Worm (Caenorhabditis elegans): ENCODE results near the gene lys-6.

lys-6 gene

DNA sequence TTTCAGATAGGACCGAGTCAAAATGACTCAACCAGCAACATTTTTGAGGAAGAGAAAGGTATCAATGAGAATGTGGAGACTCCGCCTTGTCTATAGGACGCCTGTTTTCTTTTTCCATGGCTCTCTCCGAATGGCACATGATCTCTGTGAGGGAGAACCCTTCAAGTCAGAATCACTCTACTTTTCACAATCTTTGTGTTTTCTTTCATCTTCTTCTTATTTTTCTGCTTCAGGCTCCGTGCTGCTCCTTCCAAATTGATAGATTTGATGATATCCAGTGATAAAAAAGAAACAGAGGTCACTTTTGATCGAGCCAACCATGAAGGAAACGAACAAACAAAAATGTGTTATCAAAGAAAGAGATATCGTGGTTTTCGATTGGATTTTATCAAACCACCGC is 21.3 kb upstream of the lys-6 start, which contains the start of gene ZK809.8:
Gene ZK809.8 (minus strand): TSS at position 34 of the 400 bp plus-strand sequence.
- TF ChIP-seq ceh-18 (tag; optimal IDR thresholded peaks at IDR 0.05) (peak; percentile 51), syd-9 (tag; optimal IDR thresholded peaks at IDR 0.05) (no peak)

ce11 chrIV:11646908-11647307 is 19.2 kb upstream of the lys-6 start:
- TF ChIP-seq ceh-6 (GFP tag; optimal IDR thresholded peaks at IDR 0.05) (no peak), mec-3 (tag; optimal IDR thresholded peaks at IDR 0.05; ENCODE audit: borderline replicate concordance) (no peak), che-1 (tag; optimal IDR thresholded peaks at IDR 0.05) (no peak), hlh-8 (tag; optimal IDR thresholded peaks at IDR 0.05) (no peak), ceh-30 (tag; optimal IDR thresholded peaks at IDR 0.05) (no peak), ceh-48 (tag; optimal IDR thresholded peaks at IDR 0.05) (no peak), pros-1 (tag; optimal IDR thresholded peaks at IDR 0.05) (no peak), eyg-1 (tag; optimal IDR thresholded peaks at IDR 0.05) (no peak), F13H6.1 (tag; optimal IDR thresholded peaks at IDR 0.05) (no peak), ttx-3 (tag; optimal IDR thresholded peaks at IDR 0.05) (no peak), fkh-10 (GFP tag; optimal IDR thresholded peaks at IDR 0.05) (no peak), ceh-14 (tag; optimal IDR thresholded peaks at IDR 0.05) (no peak), ceh-22 (tag; optimal IDR thresholded peaks at IDR 0.05) (no peak)

DNA sequence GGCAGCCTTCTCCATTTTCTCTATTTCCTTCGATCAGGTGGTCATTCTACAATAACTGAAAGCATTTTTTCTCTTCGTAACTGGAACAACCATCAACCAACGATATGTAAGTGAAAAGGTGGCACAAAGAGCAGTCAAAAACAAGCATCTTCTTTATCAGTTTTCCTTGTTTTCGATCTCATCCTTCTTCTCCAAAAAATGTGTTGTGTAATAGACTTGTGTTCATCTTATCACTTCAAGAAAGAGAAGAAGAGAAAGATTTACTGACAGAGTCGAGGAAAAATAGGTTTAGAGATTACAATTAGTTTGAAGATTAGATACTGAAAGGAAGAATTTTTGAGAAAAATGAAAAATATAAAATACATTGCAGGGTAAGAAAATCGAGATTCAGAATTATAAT is 17.6 kb upstream of the lys-6 start:
- peak; percentile 17 for TF ChIP-seq elt-2 (tag; optimal IDR thresholded peaks at IDR 0.05)
- TF ChIP-seq ceh-19 (GFP tag; optimal IDR thresholded peaks at IDR 0.05), result no peak
- no peak for TF ChIP-seq dmd-4 (tag; optimal IDR thresholded peaks at IDR 0.05; ENCODE audit: borderline replicate concordance)

DNA sequence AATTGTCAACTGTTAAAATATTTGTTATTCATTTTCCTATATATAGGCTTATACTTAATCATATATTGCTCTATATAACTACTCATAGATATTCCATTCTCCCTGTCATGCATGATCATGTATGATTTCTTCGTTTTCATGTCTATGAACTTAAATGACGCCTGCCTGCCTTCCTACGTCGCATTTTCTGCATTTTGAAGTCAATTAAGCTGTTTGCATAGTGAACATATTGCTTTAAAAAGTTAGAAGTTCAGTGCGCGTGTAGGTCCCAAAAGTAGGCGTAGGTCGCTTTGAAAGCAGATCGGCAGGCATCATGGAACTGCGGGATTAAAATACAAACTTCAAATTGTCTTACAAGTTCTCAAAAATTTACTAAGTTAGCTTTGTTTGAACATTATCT is 17.0 kb upstream of the lys-6 start:
- TF ChIP-seq ceh-9 (tag; optimal IDR thresholded peaks at IDR 0.05) (no peak), odd-2 (tag; optimal IDR thresholded peaks at IDR 0.05) (no peak), dmd-4 (tag; optimal IDR thresholded peaks at IDR 0.05; ENCODE audit: borderline replicate concordance) (no peak), F13H6.1 (tag; optimal IDR thresholded peaks at IDR 0.05) (no peak), pha-4 (tag; optimal IDR thresholded peaks at IDR 0.05) (no peak), Y22D7AL.16 (tag; optimal IDR thresholded peaks at IDR 0.05) (no peak), pag-3 (tag; optimal IDR thresholded peaks at IDR 0.05; ENCODE audit: borderline replicate concordance) (no peak), ttx-3 (tag; optimal IDR thresholded peaks at IDR 0.05) (no peak), syd-9 (tag; optimal IDR thresholded peaks at IDR 0.05) (no peak), che-1 (tag; optimal IDR thresholded peaks at IDR 0.05) (no peak), ceh-31 (tag; optimal IDR thresholded peaks at IDR 0.05) (no peak), elt-2 (tag; optimal IDR thresholded peaks at IDR 0.05) (no peak), ceh-18 (tag; optimal IDR thresholded peaks at IDR 0.05) (no peak), madf-2 (tag; optimal IDR thresholded peaks at IDR 0.05) (no peak)

- no peak for TF ChIP-seq fax-1 (tag; optimal IDR thresholded peaks at IDR 0.05)
These were observed 16.1 kb upstream of the lys-6 start, which contains the start of gene prx-2 for ce11 chrIV:11643829-11644228. Gene prx-2, plus strand, starts transcription at chrIV:11644129.

- TF ChIP-seq unc-42 (tag; optimal IDR thresholded peaks at IDR 0.05), result no peak
- TF ChIP-seq tbx-2 (tag; optimal IDR thresholded peaks at IDR 0.05), result no peak
- no peak for TF ChIP-seq C38D4.7 (GFP tag; optimal IDR thresholded peaks at IDR 0.05)
- TF ChIP-seq pat-9 (tag; optimal IDR thresholded peaks at IDR 0.05), result no peak
- no peak for TF ChIP-seq pax-1 (tag; optimal IDR thresholded peaks at IDR 0.05)
- no peak for TF ChIP-seq che-1 (tag; optimal IDR thresholded peaks at IDR 0.05)
- no peak for TF ChIP-seq elt-4 (tag; optimal IDR thresholded peaks at IDR 0.05)
- no peak for TF ChIP-seq sdc-2 (tag; optimal IDR thresholded peaks at IDR 0.05)
- no peak for TF ChIP-seq unc-55 (GFP tag; optimal IDR thresholded peaks at IDR 0.05)
- no peak for TF ChIP-seq nfya-1 (tag; optimal IDR thresholded peaks at IDR 0.05)
- no peak for TF ChIP-seq pqm-1 (tag; optimal IDR thresholded peaks at IDR 0.05)
- TF ChIP-seq pha-4 (tag; optimal IDR thresholded peaks at IDR 0.05), result no peak
- no peak for TF ChIP-seq pha-2 (tag; optimal IDR thresholded peaks at IDR 0.05)
- no peak for TF ChIP-seq ttx-3 (tag; optimal IDR thresholded peaks at IDR 0.05)
- no peak for TF ChIP-seq ceh-24 (tag; optimal IDR thresholded peaks at IDR 0.05)
- TF ChIP-seq ceh-48 (tag; optimal IDR thresholded peaks at IDR 0.05), result no peak
- TF ChIP-seq K02D7.2 (tag; optimal IDR thresholded peaks at IDR 0.05), result no peak
These were observed 14.1 kb upstream of the lys-6 start, which contains the start of gene ZK809.1 for ce11 chrIV:11641802-11642201. Gene ZK809.1, plus strand, starts transcription at chrIV:11642102.
